Fruit fly (Drosophila melanogaster): ENCODE results near the gene jagn.
A peak's percentile ranks its signal among the peaks of the same experiment; 100 is the strongest.

jagn gene

dm6 chr3R:5778731-5779593 is at the start of gene jagn:
Gene jagn (plus strand): TSS chr3R:5779315.
- TF ChIP-seq CG8478 (optimal IDR thresholded peaks at IDR 0.05) (no peak), EcR (GFP tag; optimal IDR thresholded peaks at IDR 0.05) (no peak), pan (optimal IDR thresholded peaks at IDR 0.05) (no peak), psq (optimal IDR thresholded peaks at IDR 0.05) (no peak), Dll (optimal IDR thresholded peaks at IDR 0.05) (peak; percentile 65), usp (GFP tag; optimal IDR thresholded peaks at IDR 0.05) (no peak)

dm6 chr3R:5733181-5733580 is 45.9 kb upstream of the jagn start, which contains the start of gene CG1239:
Gene CG1239 (plus strand): TSS chr3R:5733513.
- no peak for TF ChIP-seq psq (optimal IDR thresholded peaks at IDR 0.05)
- TF ChIP-seq Dll (optimal IDR thresholded peaks at IDR 0.05) = no peak
- no peak for TF ChIP-seq usp (GFP tag; optimal IDR thresholded peaks at IDR 0.05)
- TF ChIP-seq pan (optimal IDR thresholded peaks at IDR 0.05) = no peak
- no peak for TF ChIP-seq EcR (GFP tag; optimal IDR thresholded peaks at IDR 0.05)
- no peak for TF ChIP-seq CG8478 (optimal IDR thresholded peaks at IDR 0.05)

dm6 chr3R:5736305-5736869 is 42.7 kb upstream of the jagn start, which contains the start of the genes CG2100 and CG1236:
Gene CG2100 (minus strand): TSS chr3R:5736355.
Gene CG1236 (plus strand): TSS chr3R:5736748.
- TF ChIP-seq Dll (optimal IDR thresholded peaks at IDR 0.05) = no peak
- peak; percentile 90 for TF ChIP-seq pan (optimal IDR thresholded peaks at IDR 0.05)
- TF ChIP-seq EcR (GFP tag; optimal IDR thresholded peaks at IDR 0.05) = no peak
- no peak for TF ChIP-seq CG8478 (optimal IDR thresholded peaks at IDR 0.05)

- TF ChIP-seq psq (optimal IDR thresholded peaks at IDR 0.05) (no peak), EcR (GFP tag; optimal IDR thresholded peaks at IDR 0.05) (no peak), Dll (optimal IDR thresholded peaks at IDR 0.05) (no peak), pan (optimal IDR thresholded peaks at IDR 0.05) (peak; percentile 3), usp (GFP tag; optimal IDR thresholded peaks at IDR 0.05) (no peak)
These were observed 41.9 kb upstream of the jagn start for dm6 chr3R:5737263-5737662.

dm6 chr3R:5742278-5743196 is 36.6 kb upstream of the jagn start, which contains the start of the genes Sym and Madm:
Gene Sym (minus strand): TSS chr3R:5742476.
Gene Madm (plus strand): TSS chr3R:5742510.
- TF ChIP-seq EcR (GFP tag; optimal IDR thresholded peaks at IDR 0.05) (no peak), pan (optimal IDR thresholded peaks at IDR 0.05) (no peak), psq (optimal IDR thresholded peaks at IDR 0.05) (no peak), Dll (optimal IDR thresholded peaks at IDR 0.05) (no peak), usp (GFP tag; optimal IDR thresholded peaks at IDR 0.05) (no peak), CG8478 (optimal IDR thresholded peaks at IDR 0.05) (no peak)

dm6 chr3R:5746646-5747045 is 32.5 kb upstream of the jagn start:
- TF ChIP-seq usp (GFP tag; optimal IDR thresholded peaks at IDR 0.05) = no peak
- no peak for TF ChIP-seq EcR (GFP tag; optimal IDR thresholded peaks at IDR 0.05)
- no peak for TF ChIP-seq CG8478 (optimal IDR thresholded peaks at IDR 0.05)
- no peak for TF ChIP-seq pan (optimal IDR thresholded peaks at IDR 0.05)
- TF ChIP-seq Dll (optimal IDR thresholded peaks at IDR 0.05) = no peak
- TF ChIP-seq psq (optimal IDR thresholded peaks at IDR 0.05) = no peak

dm6 chr3R:5754594-5754993 is 24.5 kb upstream of the jagn start, which contains the start of gene Dcps:
Gene Dcps (minus strand): TSS chr3R:5754774.
- TF ChIP-seq psq (optimal IDR thresholded peaks at IDR 0.05) (no peak), usp (GFP tag; optimal IDR thresholded peaks at IDR 0.05) (no peak), EcR (GFP tag; optimal IDR thresholded peaks at IDR 0.05) (no peak), Dll (optimal IDR thresholded peaks at IDR 0.05) (no peak), CG8478 (optimal IDR thresholded peaks at IDR 0.05) (no peak), pan (optimal IDR thresholded peaks at IDR 0.05) (no peak)

dm6 chr3R:5758624-5759209 is 20.4 kb upstream of the jagn start, which contains the start of gene Sec8:
Gene Sec8 (minus strand): TSS chr3R:5758997.
- TF ChIP-seq EcR (GFP tag; optimal IDR thresholded peaks at IDR 0.05) (no peak), CG8478 (optimal IDR thresholded peaks at IDR 0.05) (no peak), usp (GFP tag; optimal IDR thresholded peaks at IDR 0.05) (no peak), psq (optimal IDR thresholded peaks at IDR 0.05) (no peak), Dll (optimal IDR thresholded peaks at IDR 0.05) (no peak), pan (optimal IDR thresholded peaks at IDR 0.05) (no peak)

- TF ChIP-seq Dll (optimal IDR thresholded peaks at IDR 0.05) (no peak), psq (optimal IDR thresholded peaks at IDR 0.05) (no peak), pan (optimal IDR thresholded peaks at IDR 0.05) (no peak), usp (GFP tag; optimal IDR thresholded peaks at IDR 0.05) (no peak), CG8478 (optimal IDR thresholded peaks at IDR 0.05) (no peak), EcR (GFP tag; optimal IDR thresholded peaks at IDR 0.05) (no peak)
These were observed 18.1 kb upstream of the jagn start for dm6 chr3R:5760980-5761379.

- TF ChIP-seq psq (optimal IDR thresholded peaks at IDR 0.05) = no peak
- TF ChIP-seq pan (optimal IDR thresholded peaks at IDR 0.05) = no peak
- TF ChIP-seq EcR (GFP tag; optimal IDR thresholded peaks at IDR 0.05) = no peak
- TF ChIP-seq CG8478 (optimal IDR thresholded peaks at IDR 0.05) = no peak
- TF ChIP-seq usp (GFP tag; optimal IDR thresholded peaks at IDR 0.05) = no peak
- TF ChIP-seq Dll (optimal IDR thresholded peaks at IDR 0.05) = no peak
These were observed 7.4 kb upstream of the jagn start for dm6 chr3R:5771614-5772202.
